Fruit fly (Drosophila melanogaster): ENCODE measurements around the gene Top3alpha.
A peak's percentile ranks its signal among the peaks of the same experiment; 100 is the strongest.

- TF ChIP-seq ovo (GFP tag; optimal IDR thresholded peaks at IDR 0.05) (no peak), bab1 (GFP tag; optimal IDR thresholded peaks at IDR 0.05) (no peak), cic (GFP tag; optimal IDR thresholded peaks at IDR 0.05) (no peak), CG33017 (tag; optimal IDR thresholded peaks at IDR 0.05) (no peak), Hr96 (GFP tag; optimal IDR thresholded peaks at IDR 0.05) (no peak), CG1620 (GFP tag; optimal IDR thresholded peaks at IDR 0.05) (no peak), CG14711 (tag; optimal IDR thresholded peaks at IDR 0.05) (no peak), CG7101 (tag; optimal IDR thresholded peaks at IDR 0.05) (no peak), CG11617 (GFP tag; optimal IDR thresholded peaks at IDR 0.05) (no peak), CG7045 (GFP tag; optimal IDR thresholded peaks at IDR 0.05) (no peak), Clk (GFP tag; optimal IDR thresholded peaks at IDR 0.05) (no peak), kay (GFP tag; ENCODE audit: borderline replicate concordance) (no peak), tj (GFP tag; optimal IDR thresholded peaks at IDR 0.05) (no peak), CG12768 (GFP tag; optimal IDR thresholded peaks at IDR 0.05) (peak; percentile 4)
These were observed 21.6 kb downstream of the Top3alpha start for dm6 chr2L:19519611-19520010.

All from whole organism, adult.